Fruit fly (Drosophila melanogaster) whole organism, prepupa: ENCODE measurements around the gene hdm.

ENCODE experiments used
- CG10631 ChIP-seq: fragments of 200-800 bp; sonication (Bioruptor generic); optimal IDR thresholded peaks from 2 replicates; lab custom pipeline; 2016; ENCODE audit warnings: missing biosample characterization, missing genetic modification characterization
- CG10669 ChIP-seq: fragments of 200-800 bp; sonication (Bioruptor generic); optimal IDR thresholded peaks from 3 replicates; lab custom pipeline; 2018; ENCODE audit warnings: missing biosample characterization, mild to moderate bottlenecking, missing genetic modification characterization, moderate library complexity
- CG11762 ChIP-seq: fragments of 200-800 bp; sonication (Bioruptor generic); optimal IDR thresholded peaks from 3 replicates; lab custom pipeline; 2016; ENCODE audit warnings: missing biosample characterization, missing genetic modification characterization; ENCODE audit not compliant: insufficient read depth
- CG15336 ChIP-seq: fragments of 200-800 bp; sonication (Bioruptor generic); IDR thresholded peaks from 2 replicates; pipeline ENCODE4 v1.3.6; 2022; ENCODE audit warnings: missing biosample characterization, missing genetic modification characterization
- CG1621 ChIP-seq: fragments of 200-800 bp; sonication (Bioruptor generic); optimal IDR thresholded peaks from 3 replicates; lab custom pipeline; 2018; ENCODE audit warnings: missing biosample characterization, mild to moderate bottlenecking, missing genetic modification characterization
- CG3032 ChIP-seq: fragments of 200-800 bp; optimal IDR thresholded peaks from 2 replicates; lab custom pipeline; 2019; ENCODE audit warnings: missing biosample characterization, mild to moderate bottlenecking, missing genetic modification characterization, moderate library complexity
- CG32006 ChIP-seq: fragments of 200-800 bp; sonication (Bioruptor generic); optimal IDR thresholded peaks from 3 replicates; lab custom pipeline; 2017; ENCODE audit warnings: missing biosample characterization, mild to moderate bottlenecking, missing genetic modification characterization
- CG34406 ChIP-seq: fragments of 200-800 bp; sonication (Bioruptor generic); optimal IDR thresholded peaks from 3 replicates; lab custom pipeline; 2016; ENCODE audit warnings: missing biosample characterization, missing genetic modification characterization
- CG3919 ChIP-seq: fragments of 200-800 bp; sonication (Bioruptor generic); optimal IDR thresholded peaks from 3 replicates; lab custom pipeline; 2016; ENCODE audit warnings: missing biosample characterization, missing genetic modification characterization
- CG4318 ChIP-seq: fragments of 200-800 bp; sonication (Bioruptor generic); optimal IDR thresholded peaks from 3 replicates; lab custom pipeline; 2017; ENCODE audit warnings: missing biosample characterization, mild to moderate bottlenecking, missing genetic modification characterization
- CG6792 ChIP-seq: fragments of 200-800 bp; sonication (Bioruptor generic); optimal IDR thresholded peaks from 3 replicates; lab custom pipeline; 2016; ENCODE audit warnings: missing biosample characterization, missing genetic modification characterization
- CG6808 ChIP-seq: fragments of 200-800 bp; sonication (Bioruptor generic); optimal IDR thresholded peaks from 3 replicates; lab custom pipeline; 2017; ENCODE audit warnings: missing biosample characterization, missing genetic modification characterization, mild to moderate bottlenecking, moderate library complexity, missing genetic modification reagents
- CG7368 ChIP-seq: fragments of 200-800 bp; sonication (Bioruptor generic); optimal IDR thresholded peaks from 3 replicates; lab custom pipeline; 2016; ENCODE audit warnings: missing biosample characterization, missing genetic modification characterization
- CG8119 ChIP-seq: fragments of 200-800 bp; sonication (Bioruptor generic); IDR thresholded peaks from 3 replicates; pipeline ENCODE4 v1.3.6; 2022; ENCODE audit warnings: missing biosample characterization, missing genetic modification characterization
- CG8319 ChIP-seq: fragments of 200-800 bp; sonication (Bioruptor generic); optimal IDR thresholded peaks from 3 replicates; lab custom pipeline; 2016; ENCODE audit warnings: missing biosample characterization, missing genetic modification characterization
- CG8632 ChIP-seq: fragments of 200-800 bp; sonication (Bioruptor generic); optimal IDR thresholded peaks from 3 replicates; lab custom pipeline; 2016; ENCODE audit warnings: missing biosample characterization, missing genetic modification characterization
- Ets21C ChIP-seq: fragments of 200-800 bp; sonication (Bioruptor generic); optimal IDR thresholded peaks from 3 replicates; lab custom pipeline; 2016; ENCODE audit warnings: missing biosample characterization, missing genetic modification characterization
- Gug ChIP-seq: fragments of 200-800 bp; sonication (Bioruptor generic); IDR thresholded peaks from 2 replicates; pipeline ENCODE4 v1.3.6; 2022; ENCODE audit warnings: missing biosample characterization, missing genetic modification characterization
- Hr39 ChIP-seq: fragments of 200-800 bp; sonication (Bioruptor generic); optimal IDR thresholded peaks from 2 replicates; lab custom pipeline; 2016; ENCODE audit warnings: missing biosample characterization, missing genetic modification characterization
- Lpt ChIP-seq: fragments of 200-800 bp; sonication (Bioruptor generic); optimal IDR thresholded peaks from 3 replicates; lab custom pipeline; 2016; ENCODE audit warnings: missing biosample characterization, missing genetic modification characterization
- Met ChIP-seq: fragments of 200-800 bp; sonication (Bioruptor generic); optimal IDR thresholded peaks from 3 replicates; lab custom pipeline; 2016; ENCODE audit warnings: missing biosample characterization, missing genetic modification characterization
- OdsH ChIP-seq: fragments of 200-800 bp; sonication (Bioruptor generic); optimal IDR thresholded peaks from 3 replicates; lab custom pipeline; 2016; ENCODE audit warnings: missing biosample characterization, missing genetic modification characterization
- Smox ChIP-seq: fragments of 200-800 bp; sonication (Bioruptor generic); optimal IDR thresholded peaks from 3 replicates; lab custom pipeline; 2016; ENCODE audit warnings: missing biosample characterization, missing genetic modification characterization
- Sox102F ChIP-seq: fragments of 200-800 bp; sonication (Bioruptor generic); optimal IDR thresholded peaks from 2 replicates; lab custom pipeline; 2016; ENCODE audit warnings: missing biosample characterization, mild to moderate bottlenecking, missing genetic modification characterization
- Sox15 ChIP-seq: fragments of 200-800 bp; sonication (Bioruptor generic); optimal IDR thresholded peaks from 3 replicates; lab custom pipeline; 2016; ENCODE audit warnings: missing biosample characterization, missing genetic modification characterization
- cyc ChIP-seq: fragments of 200-800 bp; sonication (Bioruptor generic); optimal IDR thresholded peaks from 3 replicates; lab custom pipeline; 2016; ENCODE audit warnings: missing biosample characterization, missing genetic modification characterization
- dac ChIP-seq: fragments of 200-800 bp; sonication (Bioruptor generic); optimal IDR thresholded peaks from 2 replicates; lab custom pipeline; 2017; ENCODE audit warnings: missing biosample characterization, mild to moderate bottlenecking, missing genetic modification characterization
- dsx ChIP-seq: fragments of 200-800 bp; optimal IDR thresholded peaks from 3 replicates; lab custom pipeline; 2019; ENCODE audit warnings: missing biosample characterization, mild to moderate bottlenecking, missing genetic modification characterization, moderate library complexity; ENCODE audit not compliant: poor library complexity, severe bottlenecking
- fd59A ChIP-seq: fragments of 200-800 bp; sonication (Bioruptor generic); optimal IDR thresholded peaks from 2 replicates; lab custom pipeline; 2017; ENCODE audit warnings: missing biosample characterization, mild to moderate bottlenecking, missing genetic modification characterization, missing genetic modification reagents
- lz ChIP-seq: fragments of 200-800 bp; sonication (Bioruptor generic); optimal IDR thresholded peaks from 3 replicates; lab custom pipeline; 2016; ENCODE audit warnings: missing biosample characterization, missing genetic modification characterization
- salr ChIP-seq, 2 experiments: fragments of 200-800 bp; sonication (Bioruptor generic); optimal IDR thresholded peaks; 3 replicates each; lab custom pipeline; 2016 to 2018; ENCODE audit warnings: missing biosample characterization in 2 of 2, missing genetic modification characterization in 2 of 2, mild to moderate bottlenecking in 1 of 2
- spab ChIP-seq: fragments of 200-800 bp; sonication (Bioruptor generic); optimal IDR thresholded peaks from 2 replicates; lab custom pipeline; 2017; ENCODE audit warnings: missing biosample characterization, mild to moderate bottlenecking, missing genetic modification characterization, missing genetic modification reagents
- ss ChIP-seq, 2 experiments: fragments of 200-800 bp; sonication (Bioruptor generic); optimal IDR thresholded peaks; 2 replicates in 1 of 2; 3 replicates in 1 of 2; lab custom pipeline; 2017 to 2018; ENCODE audit warnings: mild to moderate bottlenecking in 2 of 2, missing biosample characterization in 2 of 2, missing genetic modification characterization in 2 of 2, moderate library complexity in 1 of 2
- svp ChIP-seq: fragments of 200-800 bp; sonication (Bioruptor generic); peaks from one replicate; lab custom pipeline; 2016; ENCODE audit warnings: missing biosample characterization, missing genetic modification characterization
- topi ChIP-seq: fragments of 200-800 bp; sonication (Bioruptor generic); optimal IDR thresholded peaks from 3 replicates; lab custom pipeline; 2016; ENCODE audit warnings: missing biosample characterization, missing genetic modification characterization
- vri ChIP-seq: fragments of 200-800 bp; sonication (Bioruptor generic); optimal IDR thresholded peaks from 3 replicates; lab custom pipeline; 2016; ENCODE audit warnings: missing biosample characterization, mild to moderate bottlenecking, missing genetic modification characterization

hdm gene

dm6 chrX:7881579-7881978 lies 38.4 kb downstream of the hdm start, which contains the start of gene Ir7e:
TSS of gene Ir7e (minus strand) at chrX:7881679.
- TF ChIP-seq CG10631 (no peak), CG32006 (GFP tag; lab: Kevin White, UChicago) (no peak), CG6792 (GFP tag; lab: Kevin White, UChicago) (no peak), CG11762 (GFP tag; lab: Kevin White, UChicago) (no peak), CG4318 (no peak), cyc (no peak), CG8319 (GFP tag; lab: Kevin White, UChicago) (no peak), CG8632 (GFP tag; lab: Kevin White, UChicago) (no peak)

DNA sequence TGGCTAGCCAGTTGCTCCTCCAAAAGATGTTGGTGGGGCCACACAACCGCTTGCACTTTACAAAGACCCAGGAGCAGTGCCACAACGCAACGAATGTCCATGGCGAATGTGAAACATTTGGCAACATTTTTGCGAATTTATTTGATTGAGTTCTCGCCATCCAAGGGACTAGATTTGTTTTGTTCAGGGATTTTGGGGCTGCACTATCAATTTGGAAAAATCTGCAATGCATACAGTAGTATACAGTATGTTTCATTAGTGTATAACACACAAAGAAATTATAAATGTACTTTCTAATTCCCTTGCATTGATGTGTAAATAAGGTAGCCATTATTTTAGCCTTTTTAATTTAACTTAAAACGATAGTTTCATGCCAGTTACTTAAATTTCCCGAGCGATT lies 41.2 kb downstream of the hdm start, which contains the start of gene Ir7d:
Ir7d (minus strand) TSS at position 101 of the 400 bp plus-strand sequence.
- no peak for TF ChIP-seq svp
- TF ChIP-seq fd59A, result no peak
- no peak for TF ChIP-seq dac (GFP tag; lab: Kevin White, UChicago)
- TF ChIP-seq CG6808 (GFP tag; lab: Kevin White, UChicago), result no peak
- no peak for TF ChIP-seq Ets21C
- no peak for TF ChIP-seq Sox15 (GFP tag; lab: Kevin White, UChicago)
- no peak for TF ChIP-seq CG32006 (GFP tag; lab: Kevin White, UChicago)
- no peak for TF ChIP-seq CG3919
- TF ChIP-seq spab (GFP tag; lab: Kevin White, UChicago), result no peak
- no peak for TF ChIP-seq topi (GFP tag; lab: Kevin White, UChicago)
- TF ChIP-seq CG15336, result no peak
- TF ChIP-seq CG11762 (GFP tag; lab: Kevin White, UChicago), result no peak
- no peak for TF ChIP-seq CG3032 (tag; lab: Kevin White, UChicago)
- TF ChIP-seq Lpt, result no peak
- no peak for TF ChIP-seq CG10631
- TF ChIP-seq salr (GFP tag; optimal IDR thresholded peaks at IDR 0.05; lab: Kevin White, UChicago), result no peak
- no peak for TF ChIP-seq Met

DNA sequence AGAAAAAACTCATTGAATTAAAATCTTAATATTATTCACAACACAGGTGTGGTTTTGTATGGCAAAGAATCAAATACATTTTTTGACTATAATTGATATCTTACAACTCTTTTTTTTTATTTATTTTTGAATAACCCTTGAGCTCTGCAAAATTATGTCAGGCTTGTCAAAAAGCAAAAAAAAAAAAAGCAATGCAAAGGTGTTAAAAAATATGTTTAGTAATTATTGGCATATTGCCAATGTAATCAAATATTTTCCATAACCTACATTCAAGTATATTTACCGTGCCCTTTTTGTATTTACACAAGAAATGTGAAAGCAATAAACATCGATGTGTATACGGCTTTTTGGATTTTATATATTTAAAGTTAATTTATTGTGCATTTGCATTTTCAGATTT lies 45.8 kb downstream of the hdm start, which contains the start of gene Ir7c:
Ir7c (plus strand) TSS at position 301 of the 400 bp plus-strand sequence.
- TF ChIP-seq CG10669 (GFP tag; lab: Kevin White, UChicago), result no peak
- TF ChIP-seq dsx (GFP tag; lab: Kevin White, UChicago), result no peak
- TF ChIP-seq CG6792 (GFP tag; lab: Kevin White, UChicago), result no peak
- no peak for TF ChIP-seq CG8119 (GFP tag; lab: Robert Waterston, UW)
- TF ChIP-seq lz (GFP tag; lab: Kevin White, UChicago), result no peak
- TF ChIP-seq CG34406 (GFP tag; lab: Kevin White, UChicago), result no peak
- no peak for TF ChIP-seq Smox (GFP tag; lab: Kevin White, UChicago)
- TF ChIP-seq CG1621 (tag; lab: Kevin White, UChicago), result no peak
- no peak for TF ChIP-seq CG7368
- no peak for TF ChIP-seq vri (GFP tag; lab: Kevin White, UChicago)
- no peak for TF ChIP-seq CG32006 (GFP tag; lab: Kevin White, UChicago)
- no peak for TF ChIP-seq ss (GFP tag; optimal IDR thresholded peaks at IDR 0.05; lab: Kevin White, UChicago)
- no peak for TF ChIP-seq CG4318
- TF ChIP-seq Ets21C, result no peak
- TF ChIP-seq Gug (GFP tag; lab: Robert Waterston, UW), result no peak
- no peak for TF ChIP-seq CG6808 (GFP tag; lab: Kevin White, UChicago)
- no peak for TF ChIP-seq OdsH
- no peak for TF ChIP-seq Sox102F (GFP tag; lab: Kevin White, UChicago)
- TF ChIP-seq Hr39 (GFP tag; lab: Kevin White, UChicago), result no peak
- TF ChIP-seq, all 60 proteins: peak for 0
